Worm (Caenorhabditis elegans): ENCODE measurements around the gene T09F5.1.

- TF ChIP-seq mls-2 (tag; optimal IDR thresholded peaks at IDR 0.05): no peak
- no peak for TF ChIP-seq unc-39 (tag; optimal IDR thresholded peaks at IDR 0.05)
- TF ChIP-seq nhr-12 (tag; optimal IDR thresholded peaks at IDR 0.05): no peak
- TF ChIP-seq nhr-76 (tag; optimal IDR thresholded peaks at IDR 0.05): no peak
These were observed 4.4 kb downstream of the T09F5.1 start, which contains the start of gene srh-55 for ce11 chrV:15153277-15153676.
